1 fruit fly cellular context compared by ENCODE assay signal in the genomic region with DNA sequence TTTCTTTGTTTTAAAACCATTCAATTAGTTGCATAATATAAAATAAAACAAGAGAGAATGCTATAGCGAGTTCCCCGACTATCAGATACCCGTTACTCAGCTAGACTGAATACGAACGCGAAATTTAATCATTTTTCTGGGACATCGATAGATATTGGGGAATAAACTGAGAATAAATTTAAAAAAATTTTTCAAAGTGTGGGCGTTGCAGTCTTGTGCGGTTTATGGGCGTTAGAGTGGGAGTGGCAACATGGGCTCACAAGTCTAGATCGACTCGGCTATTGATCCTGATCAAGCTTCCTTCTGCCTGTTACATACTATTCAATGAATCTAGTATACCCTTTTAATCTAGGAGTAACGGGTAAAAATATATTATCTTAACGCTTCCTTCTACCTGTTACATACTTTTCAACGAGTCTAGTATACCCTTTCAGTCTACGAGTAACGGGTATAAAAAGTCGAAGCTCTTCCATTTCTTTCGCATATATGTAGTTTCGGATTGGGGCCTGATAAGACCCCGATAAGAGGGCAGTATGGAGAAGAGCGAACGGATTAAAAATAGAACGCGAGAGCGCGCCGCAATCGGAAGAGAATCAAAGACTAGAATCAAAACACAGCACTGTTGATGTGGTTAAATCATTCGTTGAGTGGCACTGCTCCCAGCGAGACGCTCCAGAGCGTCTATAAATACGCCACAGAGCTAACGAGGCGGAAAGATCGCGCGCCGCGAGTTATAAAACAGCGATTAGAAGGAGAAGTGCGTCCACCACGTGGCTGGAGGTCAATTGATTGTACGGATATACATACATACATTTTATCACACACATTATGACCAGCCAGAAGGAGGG.
TF ChIP-seq lines count a peak whose summit lies in the region.

A gene (plus strand): TSS at position 637 of the 848 bp plus-strand sequence.

TF ChIP-seq in whole organism, embryonic, 481 proteins besides CTCF, POLR2A, EP300 and RAD21 (continued from another document and continues in another):
- 0 out of 2 replicates have a peak, but pooled peaks have one; percentile 38 for TF ChIP-seq nerfin-2 (GFP tag; IDR thresholded peaks at IDR 0.05; lab: Robert Waterston, UW; ENCODE audit: partially characterized antibody)
- TF ChIP-seq E2f1 (GFP tag; IDR thresholded peaks at IDR 0.05; lab: Robert Waterston, UW), result 0 out of 2 replicates have a peak, but pooled peaks have one; percentile 10
- no peak for TF ChIP-seq CG6854 (GFP tag; optimal IDR thresholded peaks at IDR 0.05; lab: Kevin White, UChicago)
- no peak for TF ChIP-seq CG16813 (GFP tag; IDR thresholded peaks at IDR 0.05; lab: Robert Waterston, UW; ENCODE audit: partially characterized antibody)
- TF ChIP-seq prd (optimal IDR thresholded peaks at IDR 0.05; lab: Kevin White, UChicago), result no peak
- peak; percentile 52; the same call in 2 of the 3 replicates for TF ChIP-seq prd (GFP tag; IDR thresholded peaks at IDR 0.05; lab: Robert Waterston, UW)
- 0 out of 3 replicates have a peak, but pooled peaks have one; percentile 25 for TF ChIP-seq Dbx (GFP tag; IDR thresholded peaks at IDR 0.05; lab: Robert Waterston, UW)
- TF ChIP-seq CG1233 (GFP tag; optimal IDR thresholded peaks at IDR 0.05; lab: Kevin White, UChicago), result peak; percentile 35
- no peak for TF ChIP-seq ash1 (GFP tag; optimal IDR thresholded peaks at IDR 0.05; lab: Kevin White, UChicago)
- peak; percentile 60 to 72 for TF ChIP-seq Trl (optimal IDR thresholded peaks at IDR 0.05; lab: Kevin White, UChicago)
- peak; percentile 22 for TF ChIP-seq Trl (GFP tag; optimal IDR thresholded peaks at IDR 0.05; lab: Kevin White, UChicago)
- no peak for TF ChIP-seq CG13296 (GFP tag; optimal IDR thresholded peaks at IDR 0.05; lab: Kevin White, UChicago)
- TF ChIP-seq Hr3 (GFP tag; optimal IDR thresholded peaks at IDR 0.05; lab: Kevin White, UChicago), result peak; percentile 46
- peak; percentile 41 for TF ChIP-seq CG13287 (GFP tag; IDR thresholded peaks at IDR 0.05; lab: Robert Waterston, UW; ENCODE audit: partially characterized antibody)
- TF ChIP-seq Vsx1 (GFP tag; optimal IDR thresholded peaks at IDR 0.05; lab: Kevin White, UChicago), result peak; percentile 22
- TF ChIP-seq fd96Cb (tag; optimal IDR thresholded peaks at IDR 0.05; lab: Kevin White, UChicago), result peak; percentile 57
- TF ChIP-seq hkb (optimal IDR thresholded peaks at IDR 0.05; lab: Kevin White, UChicago), result no peak
- TF ChIP-seq hkb (GFP tag; IDR thresholded peaks at IDR 0.05; lab: Robert Waterston, UW), result peak; percentile 32; the same call in 1 of the 2 replicates
- TF ChIP-seq pb (GFP tag; optimal IDR thresholded peaks at IDR 0.05; lab: Kevin White, UChicago), result peak; percentile 21
- no peak for TF ChIP-seq sim (GFP tag; IDR thresholded peaks at IDR 0.05; lab: Robert Waterston, UW)
- peak; percentile 78 for TF ChIP-seq CG18262 (tag; optimal IDR thresholded peaks at IDR 0.05; lab: Kevin White, UChicago)
- peak; percentile 60 for TF ChIP-seq HLH54F (GFP tag; optimal IDR thresholded peaks at IDR 0.05; lab: Kevin White, UChicago)
- TF ChIP-seq CG6654 (GFP tag; optimal IDR thresholded peaks at IDR 0.05; lab: Kevin White, UChicago), result peak; percentile 21
- TF ChIP-seq CG17385 (GFP tag; optimal IDR thresholded peaks at IDR 0.05; lab: Kevin White, UChicago), result peak; percentile 29
- TF ChIP-seq CG3838 (GFP tag; optimal IDR thresholded peaks at IDR 0.05; lab: Kevin White, UChicago), result no peak
- TF ChIP-seq Deaf1 (tag; optimal IDR thresholded peaks at IDR 0.05; lab: Kevin White, UChicago), result peak; percentile 52
- TF ChIP-seq mam (GFP tag; optimal IDR thresholded peaks at IDR 0.05; lab: Kevin White, UChicago), result peak; percentile 40
- no peak for TF ChIP-seq CG9797 (GFP tag; optimal IDR thresholded peaks at IDR 0.05; lab: Kevin White, UChicago)
- peak; percentile 37 for TF ChIP-seq PHDP (tag; optimal IDR thresholded peaks at IDR 0.05; lab: Kevin White, UChicago)
- peak; percentile 95 for TF ChIP-seq CG34376 (GFP tag; optimal IDR thresholded peaks at IDR 0.05; lab: Kevin White, UChicago)
- TF ChIP-seq CG2889 (GFP tag; IDR thresholded peaks at IDR 0.05; lab: Robert Waterston, UW), result peak; percentile 44; the same call in 1 of the 3 replicates
- TF ChIP-seq CG4820 (GFP tag; optimal IDR thresholded peaks at IDR 0.05; lab: Kevin White, UChicago), result peak; percentile 53
- TF ChIP-seq CG11695 (GFP tag; IDR thresholded peaks at IDR 0.05; lab: Robert Waterston, UW), result peak; percentile 34; the same call in 1 of the 3 replicates
- peak; percentile 31 to 49 for TF ChIP-seq chif (GFP tag; optimal IDR thresholded peaks at IDR 0.05; lab: Kevin White, UChicago)
- 0 out of 2 replicates have a peak, but pooled peaks have one; percentile 9 for TF ChIP-seq onecut (GFP tag; IDR thresholded peaks at IDR 0.05; lab: Robert Waterston, UW)
- TF ChIP-seq CG17568 (GFP tag; optimal IDR thresholded peaks at IDR 0.05; lab: Kevin White, UChicago), result no peak
- 0 out of 3 replicates have a peak, but pooled peaks have one; percentile 36 for TF ChIP-seq zen2 (GFP tag; IDR thresholded peaks at IDR 0.05; lab: Robert Waterston, UW; ENCODE audit: partially characterized antibody)
- peak; percentile 3 for TF ChIP-seq kni (GFP tag; optimal IDR thresholded peaks at IDR 0.05; lab: Kevin White, UChicago)
- TF ChIP-seq CG13775 (GFP tag; optimal IDR thresholded peaks at IDR 0.05; lab: Kevin White, UChicago), result peak; percentile 38
- no peak for TF ChIP-seq B-H1 (GFP tag; IDR thresholded peaks at IDR 0.05; lab: Robert Waterston, UW)
- TF ChIP-seq Mes4 (GFP tag; optimal IDR thresholded peaks at IDR 0.05; lab: Kevin White, UChicago), result peak; percentile 51
- TF ChIP-seq CG4424 (GFP tag; optimal IDR thresholded peaks at IDR 0.05; lab: Kevin White, UChicago), result peak; percentile 62
- TF ChIP-seq HLHmδ (GFP tag; optimal IDR thresholded peaks at IDR 0.05; lab: Kevin White, UChicago), result no peak
- peak; percentile 54 for TF ChIP-seq pho (GFP tag; optimal IDR thresholded peaks at IDR 0.05; lab: Kevin White, UChicago)
- TF ChIP-seq CG10979 (tag; optimal IDR thresholded peaks at IDR 0.05; lab: Kevin White, UChicago), result peak; percentile 48
- no peak for TF ChIP-seq CG8359 (GFP tag; optimal IDR thresholded peaks at IDR 0.05; lab: Kevin White, UChicago; ENCODE audit: borderline replicate concordance)
- peak; percentile 92 for TF ChIP-seq sens (GFP tag; lab: Kevin White, UChicago)
- no peak for TF ChIP-seq Ets97D (GFP tag; optimal IDR thresholded peaks at IDR 0.05; lab: Kevin White, UChicago)
- TF ChIP-seq fu2 (GFP tag; optimal IDR thresholded peaks at IDR 0.05; lab: Kevin White, UChicago), result peak; percentile 31
- TF ChIP-seq Dek (tag; optimal IDR thresholded peaks at IDR 0.05; lab: Kevin White, UChicago), result peak; percentile 15
- TF ChIP-seq Hmr (GFP tag; optimal IDR thresholded peaks at IDR 0.05; lab: Kevin White, UChicago), result peak; percentile 39
- no peak for TF ChIP-seq Doc2 (GFP tag; IDR thresholded peaks at IDR 0.05; lab: Robert Waterston, UW)
- no peak for TF ChIP-seq trem (tag; optimal IDR thresholded peaks at IDR 0.05; lab: Kevin White, UChicago)
- TF ChIP-seq bsh (GFP tag; optimal IDR thresholded peaks at IDR 0.05; lab: Kevin White, UChicago), result peak in 1 of 2 experiments; percentile 49
- TF ChIP-seq Camta (GFP tag; optimal IDR thresholded peaks at IDR 0.05; lab: Kevin White, UChicago), result peak; percentile 47
- TF ChIP-seq CG15696 (tag; optimal IDR thresholded peaks at IDR 0.05; lab: Kevin White, UChicago), result no peak
- TF ChIP-seq sug (tag; optimal IDR thresholded peaks at IDR 0.05; lab: Kevin White, UChicago), result peak; percentile 68
- peak; percentile 60 for TF ChIP-seq CG9437 (GFP tag; optimal IDR thresholded peaks at IDR 0.05; lab: Kevin White, UChicago)
- TF ChIP-seq unpg (GFP tag; optimal IDR thresholded peaks at IDR 0.05; lab: Kevin White, UChicago), result peak; percentile 31
- TF ChIP-seq CG9215 (GFP tag; IDR thresholded peaks at IDR 0.05; lab: Robert Waterston, UW), result peak; percentile 45; the same call in 1 of the 2 replicates
- TF ChIP-seq CG34422 (GFP tag; IDR thresholded peaks at IDR 0.05; lab: Robert Waterston, UW), result peak; percentile 32; the same call in 1 of the 3 replicates
- TF ChIP-seq CoRest (tag; optimal IDR thresholded peaks at IDR 0.05; lab: Kevin White, UChicago), result peak; percentile 72
- no peak for TF ChIP-seq klu (GFP tag; IDR thresholded peaks at IDR 0.05; lab: Robert Waterston, UW)
- TF ChIP-seq CG33213 (GFP tag; optimal IDR thresholded peaks at IDR 0.05; lab: Kevin White, UChicago), result peak; percentile 17
- peak; percentile 44 for TF ChIP-seq CG15269 (tag; optimal IDR thresholded peaks at IDR 0.05; lab: Kevin White, UChicago)
- peak; percentile 83 for TF ChIP-seq row (GFP tag; IDR thresholded peaks at IDR 0.05; lab: Robert Waterston, UW)
- peak; percentile 71 for TF ChIP-seq CG10209 (GFP tag; optimal IDR thresholded peaks at IDR 0.05; lab: Kevin White, UChicago)
- TF ChIP-seq ken (GFP tag; IDR thresholded peaks at IDR 0.05; lab: Robert Waterston, UW), result 0 out of 3 replicates have a peak, but pooled peaks have one; percentile 8
- no peak for TF ChIP-seq otp (GFP tag; IDR thresholded peaks at IDR 0.05; lab: Robert Waterston, UW)
- peak; percentile 64 for TF ChIP-seq Sox102F (GFP tag; optimal IDR thresholded peaks at IDR 0.05; lab: Kevin White, UChicago)
- TF ChIP-seq Dp (GFP tag; optimal IDR thresholded peaks at IDR 0.05; lab: Kevin White, UChicago), result no peak
- peak; percentile 13 for TF ChIP-seq nau (GFP tag; optimal IDR thresholded peaks at IDR 0.05; lab: Kevin White, UChicago)
- no peak for TF ChIP-seq br (optimal IDR thresholded peaks at IDR 0.05; lab: Kevin White, UChicago)
- peak; percentile 18 for TF ChIP-seq CG11723 (GFP tag; optimal IDR thresholded peaks at IDR 0.05; lab: Kevin White, UChicago)
- no peak for TF ChIP-seq HmgZ (tag; optimal IDR thresholded peaks at IDR 0.05; lab: Kevin White, UChicago)
- TF ChIP-seq Mad (GFP tag; optimal IDR thresholded peaks at IDR 0.05; lab: Kevin White, UChicago), result peak; percentile 15
- TF ChIP-seq CG17186 (GFP tag; optimal IDR thresholded peaks at IDR 0.05; lab: Kevin White, UChicago), result no peak
- TF ChIP-seq D19B (GFP tag; optimal IDR thresholded peaks at IDR 0.05; lab: Kevin White, UChicago), result peak; percentile 92
- TF ChIP-seq ATbp (GFP tag; optimal IDR thresholded peaks at IDR 0.05; lab: Kevin White, UChicago), result peak; percentile 44
- no peak for TF ChIP-seq so (GFP tag; IDR thresholded peaks at IDR 0.05; lab: Robert Waterston, UW)
- peak; percentile 75 for TF ChIP-seq CG2120 (GFP tag; optimal IDR thresholded peaks at IDR 0.05; lab: Kevin White, UChicago)
- TF ChIP-seq jigr1 (GFP tag; IDR thresholded peaks at IDR 0.05; lab: Robert Waterston, UW), result no peak
- TF ChIP-seq CG7786 (GFP tag; optimal IDR thresholded peaks at IDR 0.05; lab: Kevin White, UChicago), result peak; percentile 50
- TF ChIP-seq pnt (GFP tag; optimal IDR thresholded peaks at IDR 0.05; lab: Kevin White, UChicago), result peak; percentile 28
- TF ChIP-seq Hey (tag; optimal IDR thresholded peaks at IDR 0.05; lab: Kevin White, UChicago), result peak; percentile 30
- TF ChIP-seq Lpt (GFP tag; optimal IDR thresholded peaks at IDR 0.05; lab: Kevin White, UChicago), result no peak
- TF ChIP-seq Hr78 (GFP tag; optimal IDR thresholded peaks at IDR 0.05; lab: Kevin White, UChicago), result peak in 1 of 2 experiments; percentile 82
- TF ChIP-seq Rx (GFP tag; IDR thresholded peaks at IDR 0.05; lab: Robert Waterston, UW), result no peak
- TF ChIP-seq NK7.1 (GFP tag; optimal IDR thresholded peaks at IDR 0.05; lab: Kevin White, UChicago), result peak; percentile 31
- TF ChIP-seq CG17359 (tag; optimal IDR thresholded peaks at IDR 0.05; lab: Kevin White, UChicago), result peak; percentile 36
- TF ChIP-seq Bteb2 (GFP tag; optimal IDR thresholded peaks at IDR 0.05; lab: Kevin White, UChicago), result no peak
- TF ChIP-seq Abd-B (GFP tag; optimal IDR thresholded peaks at IDR 0.05; lab: Kevin White, UChicago), result peak; percentile 18
- TF ChIP-seq CG10274 (GFP tag; optimal IDR thresholded peaks at IDR 0.05; lab: Kevin White, UChicago), result peak; percentile 35
- TF ChIP-seq CG10462 (GFP tag; optimal IDR thresholded peaks at IDR 0.05; lab: Kevin White, UChicago), result peak; percentile 1
- peak; percentile 56 for TF ChIP-seq exex (tag; optimal IDR thresholded peaks at IDR 0.05; lab: Kevin White, UChicago)
- peak; percentile 25 for TF ChIP-seq CG10654 (GFP tag; optimal IDR thresholded peaks at IDR 0.05; lab: Kevin White, UChicago)
- peak; percentile 33 for TF ChIP-seq CG1647 (GFP tag; optimal IDR thresholded peaks at IDR 0.05; lab: Kevin White, UChicago)
- peak; percentile 12 for TF ChIP-seq Myb (GFP tag; optimal IDR thresholded peaks at IDR 0.05; lab: Kevin White, UChicago)
- TF ChIP-seq tin (GFP tag; optimal IDR thresholded peaks at IDR 0.05; lab: Kevin White, UChicago), result peak; percentile 7
- TF ChIP-seq D19A (tag; optimal IDR thresholded peaks at IDR 0.05; lab: Kevin White, UChicago), result peak; percentile 43
- TF ChIP-seq fd102C (GFP tag; optimal IDR thresholded peaks at IDR 0.05; lab: Kevin White, UChicago), result no peak
- peak; percentile 77 for TF ChIP-seq nmo (GFP tag; optimal IDR thresholded peaks at IDR 0.05; lab: Kevin White, UChicago)
- no peak for TF ChIP-seq ato (GFP tag; IDR thresholded peaks at IDR 0.05; lab: Robert Waterston, UW; ENCODE audit: partially characterized antibody)
- no peak for TF ChIP-seq pzg (GFP tag; optimal IDR thresholded peaks at IDR 0.05; lab: Kevin White, UChicago)
- TF ChIP-seq seq (GFP tag; IDR thresholded peaks at IDR 0.05; lab: Robert Waterston, UW), result peak; percentile 28; the same call in 1 of the 2 replicates
- TF ChIP-seq grau (tag; optimal IDR thresholded peaks at IDR 0.05; lab: Kevin White, UChicago), result peak; percentile 63
- peak; percentile 10; the same call in 1 of the 2 replicates for TF ChIP-seq Bgb (GFP tag; IDR thresholded peaks at IDR 0.05; lab: Robert Waterston, UW; ENCODE audit: partially characterized antibody)
- TF ChIP-seq Dip3 (GFP tag; optimal IDR thresholded peaks at IDR 0.05; lab: Kevin White, UChicago), result peak; percentile 45
- peak; percentile 27; the same call in 1 of the 3 replicates for TF ChIP-seq HLH4C (GFP tag; IDR thresholded peaks at IDR 0.05; lab: Robert Waterston, UW; ENCODE audit: partially characterized antibody)
- TF ChIP-seq Stat92E (GFP tag; optimal IDR thresholded peaks at IDR 0.05; lab: Kevin White, UChicago), result no peak
- TF ChIP-seq Side (GFP tag; optimal IDR thresholded peaks at IDR 0.05; lab: Kevin White, UChicago), result peak; percentile 11
- TF ChIP-seq shn (GFP tag; optimal IDR thresholded peaks at IDR 0.05; lab: Kevin White, UChicago), result peak; percentile 15
- peak; percentile 53 for TF ChIP-seq CG9727 (GFP tag; optimal IDR thresholded peaks at IDR 0.05; lab: Kevin White, UChicago)
- no peak for TF ChIP-seq CG8290 (GFP tag; optimal IDR thresholded peaks at IDR 0.05; lab: Kevin White, UChicago)
- TF ChIP-seq CG8290 (tag; optimal IDR thresholded peaks at IDR 0.05; lab: Kevin White, UChicago), result peak in 1 of 2 experiments; percentile 28
- TF ChIP-seq dysf (GFP tag; IDR thresholded peaks at IDR 0.05; lab: Robert Waterston, UW), result peak; percentile 66; the same call in 2 of the 3 replicates
